Worm (Caenorhabditis elegans): ENCODE results near the gene C34B4.2.

ce11 chrV:13046125-13047123, 36.4 kb upstream of the C34B4.2 start:
- TF ChIP-seq ceh-28 (tag; optimal IDR thresholded peaks at IDR 0.05): no peak
- no peak for TF ChIP-seq lin-15B (tag; optimal IDR thresholded peaks at IDR 0.05)
- no peak for TF ChIP-seq ces-1 (GFP tag; optimal IDR thresholded peaks at IDR 0.05)
- no peak for TF ChIP-seq unc-130 (GFP tag; optimal IDR thresholded peaks at IDR 0.05)
- TF ChIP-seq pha-4 (GFP tag; IDR thresholded peaks at IDR 0.05): no peak
- TF ChIP-seq pha-4 (tag; optimal IDR thresholded peaks at IDR 0.05): no peak
- TF ChIP-seq unc-62 (GFP tag; optimal IDR thresholded peaks at IDR 0.05 in 1 of 2): peak in 1 of 2 experiments; percentile 62
- no peak for TF ChIP-seq unc-62 (tag; optimal IDR thresholded peaks at IDR 0.05)
- no peak for TF ChIP-seq zag-1 (tag; optimal IDR thresholded peaks at IDR 0.05)

Data from whole organism, L4 larva.